Fruit fly (Drosophila melanogaster) whole organism, adult: ENCODE measurements around the gene CG4957.

Experiments
- CG11617 ChIP-seq: fragments of 200-800 bp; sonication (Bioruptor generic); optimal IDR thresholded peaks from 2 replicates; lab custom pipeline; 2017; ENCODE audit warnings: mild to moderate bottlenecking, missing biosample characterization, missing genetic modification reagents, missing genetic modification characterization
- CG12768 ChIP-seq: fragments of 200-800 bp; sonication (Bioruptor generic); optimal IDR thresholded peaks from 2 replicates; lab custom pipeline; 2017; ENCODE audit warnings: missing biosample characterization, missing genetic modification characterization, mild to moderate bottlenecking, moderate library complexity, missing genetic modification reagents
- CG14711 ChIP-seq: fragments of 200-800 bp; sonication (Bioruptor generic); optimal IDR thresholded peaks from 2 replicates; lab custom pipeline; 2018; ENCODE audit warnings: missing biosample characterization, mild to moderate bottlenecking, missing genetic modification characterization, moderate library complexity
- CG1620 ChIP-seq: fragments of 200-800 bp; sonication (Bioruptor generic); optimal IDR thresholded peaks from 2 replicates; lab custom pipeline; 2016; ENCODE audit warnings: missing biosample characterization, missing genetic modification characterization
- CG33017 ChIP-seq: fragments of 200-800 bp; sonication (Bioruptor generic); optimal IDR thresholded peaks from 2 replicates; lab custom pipeline; 2018; ENCODE audit warnings: missing biosample characterization, mild to moderate bottlenecking, missing genetic modification characterization, moderate library complexity
- CG5204 ChIP-seq: fragments of 200-800 bp; sonication (Bioruptor generic); optimal IDR thresholded peaks from 2 replicates; lab custom pipeline; 2016; ENCODE audit warnings: missing biosample characterization, missing genetic modification characterization
- CG7045 ChIP-seq: fragments of 200-800 bp; sonication (Bioruptor generic); optimal IDR thresholded peaks from 2 replicates; lab custom pipeline; 2017; ENCODE audit warnings: missing biosample characterization, mild to moderate bottlenecking, missing genetic modification characterization
- CG7101 ChIP-seq: fragments of 200-800 bp; sonication (Bioruptor generic); optimal IDR thresholded peaks from 2 replicates; lab custom pipeline; 2018; ENCODE audit warnings: missing biosample characterization, mild to moderate bottlenecking, missing genetic modification characterization, moderate library complexity
- Clk ChIP-seq: fragments of 200-800 bp; sonication (Bioruptor generic); optimal IDR thresholded peaks from 2 replicates; lab custom pipeline; 2017; ENCODE audit warnings: missing biosample characterization, missing genetic modification characterization
- Crg-1 ChIP-seq: fragments of 200-800 bp; sonication (Bioruptor generic); optimal IDR thresholded peaks from 2 replicates; lab custom pipeline; 2016; ENCODE audit warnings: missing biosample characterization, missing genetic modification characterization
- Hr96 ChIP-seq: fragments of 200-800 bp; sonication (Bioruptor generic); optimal IDR thresholded peaks from 2 replicates; lab custom pipeline; 2016; ENCODE audit warnings: missing biosample characterization, missing genetic modification characterization
- Mnt ChIP-seq: fragments of 200-800 bp; sonication (Bioruptor generic); optimal IDR thresholded peaks from 2 replicates; lab custom pipeline; 2016; ENCODE audit warnings: missing biosample characterization, mild to moderate bottlenecking, missing genetic modification characterization
- bab1 ChIP-seq: fragments of 200-800 bp; sonication (Bioruptor generic); optimal IDR thresholded peaks from 3 replicates; lab custom pipeline; 2019; ENCODE audit warnings: missing biosample characterization, mild to moderate bottlenecking, missing genetic modification characterization, moderate library complexity
- cic ChIP-seq: fragments of 200-800 bp; sonication (Bioruptor generic); optimal IDR thresholded peaks from 2 replicates; lab custom pipeline; 2017; ENCODE audit warnings: missing biosample characterization, mild to moderate bottlenecking, missing genetic modification characterization, moderate library complexity
- cnc ChIP-seq, 2 experiments: fragments of >200 bp; optimal IDR thresholded peaks; 2 replicates each; lab custom pipeline; 2017
- kay ChIP-seq: fragments of 200-800 bp; sonication (Bioruptor generic); peaks from one replicate; lab custom pipeline; 2016; ENCODE audit warnings: missing biosample characterization, missing genetic modification characterization, borderline replicate concordance
- ovo ChIP-seq: fragments of 200-800 bp; sonication (Bioruptor generic); optimal IDR thresholded peaks from 2 replicates; lab custom pipeline; 2016; ENCODE audit warnings: missing biosample characterization, missing genetic modification characterization
- pad ChIP-seq: fragments of 200-800 bp; sonication (Bioruptor generic); optimal IDR thresholded peaks from 3 replicates; lab custom pipeline; 2017; ENCODE audit warnings: missing biosample characterization, missing genetic modification characterization, mild to moderate bottlenecking, moderate library complexity, missing genetic modification reagents
- tj ChIP-seq: fragments of 200-800 bp; sonication (Bioruptor generic); optimal IDR thresholded peaks from 3 replicates; lab custom pipeline; 2017; ENCODE audit warnings: missing biosample characterization, mild to moderate bottlenecking, missing genetic modification characterization, moderate library complexity
- toe ChIP-seq: fragments of 200-800 bp; sonication (Bioruptor generic); optimal IDR thresholded peaks from 2 replicates; lab custom pipeline; 2016; ENCODE audit warnings: missing biosample characterization, missing genetic modification characterization

Gene CG4957

DNA sequence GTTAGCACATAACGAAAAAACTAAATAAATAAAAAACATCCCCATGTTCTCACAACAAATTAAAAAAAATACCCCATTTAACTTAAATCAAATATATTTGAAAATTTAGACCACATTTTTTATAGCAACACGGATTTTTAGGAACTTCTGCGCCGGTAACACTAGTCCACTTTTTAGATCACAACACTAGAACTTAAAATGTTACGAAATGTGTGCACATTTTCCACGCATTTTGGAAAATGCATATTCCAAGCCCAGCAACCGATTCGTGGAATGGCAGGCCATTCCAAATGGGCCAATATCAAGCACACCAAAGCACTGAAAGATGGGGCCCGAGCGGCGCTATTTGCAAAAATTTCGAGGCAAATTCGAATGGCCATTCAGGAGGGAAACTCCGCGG, at the start of gene CG4957:
TSS of gene CG4957 (plus strand) at position 185 of the 400 bp plus-strand sequence.
- TF ChIP-seq CG7045: no peak
- TF ChIP-seq CG14711: no peak

- TF ChIP-seq tj (GFP tag; lab: Kevin White, UChicago) (peak; percentile 77), CG14711 (no peak)
Measured at dm6 chr2L:10220010-10220409, 48.7 kb upstream of the CG4957 start.

dm6 chr2L:10220501-10221386, 47.9 kb upstream of the CG4957 start, which contains the start of the genes Npc1a and Prosalpha6:
TSS of gene Npc1a (minus strand) at chr2L:10221216.
TSS of gene Prosalpha6 (plus strand) at chr2L:10221351.
- TF ChIP-seq CG1620 (GFP tag; lab: Kevin White, UChicago) (no peak), CG12768 (GFP tag; lab: Kevin White, UChicago) (peak; percentile 52), cic (GFP tag; lab: Kevin White, UChicago) (peak; percentile 37), bab1 (GFP tag; lab: Kevin White, UChicago) (peak; percentile 44), kay (GFP tag; lab: Kevin White, UChicago) (peak; percentile 72), CG33017 (tag; lab: Kevin White, UChicago) (no peak), pad (GFP tag; lab: Kevin White, UChicago) (peak; percentile 39), CG5204 (GFP tag; lab: Kevin White, UChicago) (no peak), CG11617 (GFP tag; lab: Kevin White, UChicago) (no peak), tj (GFP tag; lab: Kevin White, UChicago) (peak; percentile 4), CG14711 (no peak), CG7045 (peak; percentile 3)

DNA sequence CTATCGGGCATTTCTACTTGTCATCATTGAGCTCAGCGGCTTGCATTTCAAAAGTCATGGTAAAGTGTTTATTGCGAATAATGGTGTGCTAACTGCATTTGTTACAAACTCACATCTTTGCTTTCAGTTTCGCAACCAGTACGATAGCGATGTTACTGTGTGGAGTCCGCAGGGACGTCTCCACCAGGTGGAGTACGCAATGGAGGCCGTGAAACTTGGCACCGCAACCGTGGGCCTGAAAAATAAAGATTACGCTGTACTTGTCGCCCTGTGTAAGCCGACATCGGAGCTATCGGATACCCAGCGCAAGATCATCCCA, 47.3 kb upstream of the CG4957 start:
- TF ChIP-seq Hr96: no peak
- TF ChIP-seq cnc (optimal IDR thresholded peaks at IDR 0.05; lab: Kevin White, UChicago): peak; percentile 88 to 92

DNA sequence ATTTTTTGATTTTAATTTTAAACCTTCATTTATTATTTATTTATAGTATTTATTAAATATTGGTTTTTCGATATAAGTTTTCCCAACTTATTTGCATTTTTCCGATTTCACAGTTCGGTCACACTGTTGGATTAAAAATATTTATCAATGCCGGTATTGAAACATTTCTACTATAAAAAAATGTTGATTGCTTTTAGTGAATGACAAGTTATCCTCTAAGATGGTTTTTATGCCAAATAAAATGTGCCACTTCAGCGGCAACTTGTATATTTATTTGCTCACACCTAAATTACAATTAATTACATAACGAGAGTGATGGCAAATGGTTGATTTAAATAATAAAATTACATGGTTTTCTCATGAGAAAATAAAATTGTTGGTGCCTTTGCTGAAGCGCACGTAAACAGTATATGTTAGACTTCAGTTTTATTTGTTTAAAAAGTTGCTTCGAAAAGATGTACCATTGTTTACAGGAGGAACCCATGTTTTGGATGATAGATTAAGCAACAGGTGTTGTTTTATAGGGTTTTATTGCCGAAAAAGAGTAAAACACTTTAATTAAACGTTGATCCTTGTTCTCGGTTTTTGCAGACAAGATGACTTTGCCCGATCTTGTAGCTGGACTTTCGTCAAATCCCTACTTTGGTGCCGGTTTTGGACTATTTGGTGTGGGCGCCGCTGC, 46.0 kb upstream of the CG4957 start, which contains the start of gene Bcs1:
TSS of gene Bcs1 (plus strand) at position 108 of the 682 bp plus-strand sequence.
- no peak for TF ChIP-seq Mnt
- peak; percentile 92 for TF ChIP-seq kay (GFP tag; lab: Kevin White, UChicago)

- TF ChIP-seq kay (GFP tag; lab: Kevin White, UChicago) (peak; percentile 80), toe (GFP tag; lab: Kevin White, UChicago) (no peak)
Measured at dm6 chr2L:10226213-10226723, 42.4 kb upstream of the CG4957 start.

DNA sequence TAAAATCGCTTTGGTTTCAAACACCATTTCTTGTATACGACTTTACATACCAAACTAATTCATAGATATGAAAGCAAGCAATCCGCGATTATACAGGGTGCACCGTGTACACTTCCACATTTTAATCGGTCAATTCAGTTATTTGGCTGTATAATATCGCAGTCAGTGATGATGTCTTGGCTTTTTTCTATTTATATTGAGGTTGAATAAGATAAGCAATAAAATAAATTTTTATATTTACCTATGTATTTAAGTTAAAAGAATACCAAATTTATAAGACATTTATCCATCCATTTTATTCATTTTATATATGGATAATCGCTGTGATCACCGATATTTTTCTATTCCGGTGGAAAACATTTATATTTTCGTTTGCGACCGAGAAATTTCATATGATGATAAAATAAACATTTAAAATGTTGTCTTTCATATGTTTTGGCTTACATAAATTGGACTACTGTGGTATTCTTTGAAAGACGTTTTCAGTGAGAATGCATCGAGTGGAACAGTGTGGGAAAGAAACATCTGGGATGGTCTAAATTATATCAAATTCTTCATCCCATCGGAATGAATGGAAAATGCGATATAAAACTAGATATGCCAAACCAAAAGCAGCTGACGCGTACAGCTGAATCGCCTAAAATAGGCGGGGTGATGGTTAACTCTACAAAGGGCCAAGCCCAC, 41.8 kb upstream of the CG4957 start, which contains the start of gene CG5708:
TSS of gene CG5708 (minus strand) at position 85 of the 684 bp plus-strand sequence.
- TF ChIP-seq CG1620 (GFP tag; lab: Kevin White, UChicago) (peak; percentile 26), CG33017 (tag; lab: Kevin White, UChicago) (no peak), ovo (GFP tag; lab: Kevin White, UChicago) (no peak), Mnt (peak; percentile 40), CG7045 (no peak), CG12768 (GFP tag; lab: Kevin White, UChicago) (peak; percentile 2), Crg-1 (GFP tag; lab: Kevin White, UChicago) (peak; percentile 33), tj (GFP tag; lab: Kevin White, UChicago) (peak; percentile 19), CG14711 (peak; percentile 14), bab1 (GFP tag; lab: Kevin White, UChicago) (peak; percentile 48), cnc (optimal IDR thresholded peaks at IDR 0.05; lab: Kevin White, UChicago) (no peak), Hr96 (no peak), toe (GFP tag; lab: Kevin White, UChicago) (no peak), Clk (GFP tag; lab: Kevin White, UChicago) (no peak), cic (GFP tag; lab: Kevin White, UChicago) (no peak), pad (GFP tag; lab: Kevin White, UChicago) (peak; percentile 14), CG11617 (GFP tag; lab: Kevin White, UChicago) (peak; percentile 17), kay (GFP tag; lab: Kevin White, UChicago) (no peak), CG7101 (peak; percentile 29), CG5204 (GFP tag; lab: Kevin White, UChicago) (no peak)
